Fruit fly (Drosophila melanogaster): Measurements from ENCODE around the gene RtGEF.

Gene RtGEF

dm6 chr2L:20327375-20327774, 22.9 kb upstream of the RtGEF start (continued):
- peak; percentile 61 for TF ChIP-seq Xrp1 (GFP tag; IDR thresholded peaks at IDR 0.05)
- TF ChIP-seq disco-r (GFP tag; optimal IDR thresholded peaks at IDR 0.05), result no peak
- TF ChIP-seq prd (optimal IDR thresholded peaks at IDR 0.05), result no peak
- no peak for TF ChIP-seq prd (GFP tag; IDR thresholded peaks at IDR 0.05)
- TF ChIP-seq grn (GFP tag; optimal IDR thresholded peaks at IDR 0.05), result no peak
- TF ChIP-seq CG1233 (GFP tag; optimal IDR thresholded peaks at IDR 0.05), result peak; percentile 44
- TF ChIP-seq ewg (GFP tag; optimal IDR thresholded peaks at IDR 0.05), result peak; percentile 30
- TF ChIP-seq CG18599 (GFP tag; optimal IDR thresholded peaks at IDR 0.05), result no peak
- no peak for TF ChIP-seq Ets65A (GFP tag)
- TF ChIP-seq PHDP (tag; optimal IDR thresholded peaks at IDR 0.05), result peak; percentile 14
- TF ChIP-seq sens (GFP tag), result peak; percentile 79
- peak; percentile 64 for TF ChIP-seq wek (GFP tag; optimal IDR thresholded peaks at IDR 0.05)
- TF ChIP-seq bsh (GFP tag; optimal IDR thresholded peaks at IDR 0.05), result peak in 1 of 2 experiments; percentile 66
- TF ChIP-seq CG16779 (GFP tag; IDR thresholded peaks at IDR 0.05), result no peak
- TF ChIP-seq CG30431 (GFP tag; optimal IDR thresholded peaks at IDR 0.05), result peak; percentile 17
- no peak for TF ChIP-seq CG8290 (GFP tag; optimal IDR thresholded peaks at IDR 0.05)
- peak in 1 of 2 experiments; percentile 19 for TF ChIP-seq CG8290 (tag; optimal IDR thresholded peaks at IDR 0.05)
- no peak for TF ChIP-seq usp (GFP tag; optimal IDR thresholded peaks at IDR 0.05)
- TF ChIP-seq CG18619 (GFP tag; optimal IDR thresholded peaks at IDR 0.05), result peak; percentile 4
- 0 out of 2 replicates have a peak, but pooled peaks have one; percentile 13 for TF ChIP-seq ap (GFP tag; IDR thresholded peaks at IDR 0.05)
- no peak for TF ChIP-seq Atf3 (GFP tag; optimal IDR thresholded peaks at IDR 0.05)
- TF ChIP-seq Usf (GFP tag; optimal IDR thresholded peaks at IDR 0.05), result peak; percentile 12
- no peak for TF ChIP-seq ato (GFP tag; IDR thresholded peaks at IDR 0.05; ENCODE audit: partially characterized antibody)

DNA sequence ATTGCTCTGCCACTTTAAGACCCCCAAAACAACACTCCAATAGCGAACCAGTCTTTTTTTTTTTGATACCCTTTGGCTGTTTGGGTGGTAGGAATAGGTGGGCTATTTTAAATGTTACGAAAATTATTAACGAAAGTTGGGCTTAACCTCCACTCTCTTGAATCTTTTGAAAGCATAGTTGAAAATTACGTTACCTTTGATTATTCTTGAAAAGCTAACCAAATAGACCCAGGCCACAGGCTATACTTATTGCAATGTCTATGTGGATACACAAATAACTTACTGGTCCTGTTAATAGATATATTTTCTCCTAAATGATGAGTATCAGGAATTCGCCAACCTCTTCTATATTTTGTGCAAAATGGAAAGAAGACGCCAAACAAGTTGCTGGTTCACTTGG, 22.3 kb upstream of the RtGEF start:
- TF ChIP-seq D19A (tag; optimal IDR thresholded peaks at IDR 0.05) (no peak), croc (GFP tag; conservative IDR thresholded peaks at IDR 0.05) (no peak), CG10267 (tag; optimal IDR thresholded peaks at IDR 0.05) (no peak), dmrt11E (tag; optimal IDR thresholded peaks at IDR 0.05) (no peak), Drgx (GFP tag; IDR thresholded peaks at IDR 0.05) (peak; percentile 36; the same call in 1 of the 2 replicates)

- no peak for TF ChIP-seq Trl (optimal IDR thresholded peaks at IDR 0.05)
- TF ChIP-seq Trl (GFP tag; optimal IDR thresholded peaks at IDR 0.05), result no peak
- no peak for TF ChIP-seq CG1602 (GFP tag; optimal IDR thresholded peaks at IDR 0.05)
- TF ChIP-seq CG2199 (GFP tag; IDR thresholded peaks at IDR 0.05), result 0 out of 3 replicates have a peak, but pooled peaks have one; percentile 30
- no peak for TF ChIP-seq Bdp1 (GFP tag; optimal IDR thresholded peaks at IDR 0.05)
- no peak for TF ChIP-seq CG7745 (tag; optimal IDR thresholded peaks at IDR 0.05)
- no peak for TF ChIP-seq CG6272 (GFP tag; IDR thresholded peaks at IDR 0.05)
- no peak for TF ChIP-seq Taf1 (GFP tag; IDR thresholded peaks at IDR 0.05)
- TF ChIP-seq CG18599 (GFP tag; optimal IDR thresholded peaks at IDR 0.05), result no peak
- TF ChIP-seq bsh (GFP tag; optimal IDR thresholded peaks at IDR 0.05), result peak in 1 of 2 experiments; percentile 4
- peak; percentile 72 for TF ChIP-seq Drgx (GFP tag; IDR thresholded peaks at IDR 0.05)
Observed at dm6 chr2L:20328569-20328968, 21.7 kb upstream of the RtGEF start.

dm6 chr2L:20329612-20330011, 20.6 kb upstream of the RtGEF start:
- no peak for TF ChIP-seq tin (GFP tag; optimal IDR thresholded peaks at IDR 0.05)
- TF ChIP-seq Mes4 (GFP tag; optimal IDR thresholded peaks at IDR 0.05), result no peak
- no peak for TF ChIP-seq wor (GFP tag; IDR thresholded peaks at IDR 0.05)
- no peak for TF ChIP-seq E2f1 (GFP tag; IDR thresholded peaks at IDR 0.05)
- no peak for TF ChIP-seq CG8944 (GFP tag; optimal IDR thresholded peaks at IDR 0.05)
- no peak for TF ChIP-seq CkIIα-i1 (GFP tag; IDR thresholded peaks at IDR 0.05)
- TF ChIP-seq lov (optimal IDR thresholded peaks at IDR 0.05), result no peak
- no peak for TF ChIP-seq lov (GFP tag; IDR thresholded peaks at IDR 0.05)
- no peak for TF ChIP-seq rib (GFP tag; IDR thresholded peaks at IDR 0.05)
